Worm (Caenorhabditis elegans) whole organism, young adult: ENCODE results near the gene fbxb-33.

Experiments used
- B0261.1 ChIP-seq: sonication (generic microtip); optimal IDR thresholded peaks from 2 replicates; lab custom pipeline; 2016; ENCODE audit warnings: mild to moderate bottlenecking, missing genetic modification characterization, moderate library complexity, missing compliant biosample characterization
- C17E4.6 ChIP-seq: fragments of 200-800 bp; sonication (Bioruptor generic); IDR thresholded peaks from 2 replicates; pipeline ENCODE4 v1.3.6; 2022; ENCODE audit warnings: missing genetic modification reagents, missing genetic modification characterization, missing compliant biosample characterization
- F23B12.7 ChIP-seq: sonication (generic microtip); optimal IDR thresholded peaks from 2 replicates; lab custom pipeline; 2017; ENCODE audit warnings: missing genetic modification characterization, mild to moderate bottlenecking, missing compliant biosample characterization, antibody characterized with exemption, moderate library complexity; ENCODE audit not compliant: insufficient read depth
- F37B4.10 ChIP-seq: fragments of 200-800 bp; sonication (Bioruptor generic); IDR thresholded peaks from 2 replicates; pipeline ENCODE4 v1.3.6; 2022; ENCODE audit warnings: missing genetic modification characterization, missing compliant biosample characterization
- T07F8.4 ChIP-seq: sonication (generic microtip); optimal IDR thresholded peaks from 2 replicates; lab custom pipeline; 2016; ENCODE audit warnings: mild to moderate bottlenecking, missing genetic modification characterization, moderate library complexity, missing compliant biosample characterization
- T26A5.8 ChIP-seq: sonication (generic microtip); optimal IDR thresholded peaks from 2 replicates; lab custom pipeline; 2016; ENCODE audit warnings: missing genetic modification characterization, missing compliant biosample characterization
- Y67H2A.10 ChIP-seq: fragments of 200-800 bp; sonication (Bioruptor generic); conservative IDR thresholded peaks from 2 replicates; pipeline ENCODE4 v1.3.6; 2022; ENCODE audit warnings: missing genetic modification reagents, missing genetic modification characterization, missing compliant biosample characterization
- Y79H2A.3 ChIP-seq: fragments of 200-800 bp; sonication (Bioruptor generic); conservative IDR thresholded peaks from 2 replicates; pipeline ENCODE4 v1.3.6; 2022; ENCODE audit warnings: missing genetic modification reagents, missing genetic modification characterization, missing compliant biosample characterization
- Y95B8A.8 ChIP-seq: fragments of 200-800 bp; sonication (Bioruptor generic); IDR thresholded peaks from 2 replicates; pipeline ENCODE4 v1.3.6; 2022; ENCODE audit warnings: missing genetic modification reagents, missing genetic modification characterization, missing compliant biosample characterization
- aptf-2 ChIP-seq: fragments of 200-800 bp; sonication (Bioruptor generic); conservative IDR thresholded peaks from 2 replicates; pipeline ENCODE4 v1.3.6; 2022; ENCODE audit warnings: missing genetic modification reagents, missing genetic modification characterization, missing compliant biosample characterization
- atf-7 ChIP-seq: sonication (generic microtip); optimal IDR thresholded peaks from 2 replicates; lab custom pipeline; 2017; ENCODE audit warnings: mild to moderate bottlenecking, missing genetic modification characterization, missing compliant biosample characterization
- cebp-1 ChIP-seq, 2 experiments: fragments of 200-800 bp in 1 of 2; sonication (Bioruptor generic) in 1 of 2; sonication (generic microtip) in 1 of 2; IDR thresholded peaks in 1 of 2; optimal IDR thresholded peaks in 1 of 2; 2 replicates each; pipeline versions ENCODE4 v1.3.6 to Lab custom; 2017 to 2022; ENCODE audit warnings: missing compliant biosample characterization in 2 of 2, missing genetic modification characterization in 2 of 2, mild to moderate bottlenecking in 1 of 2, missing genetic modification reagents in 1 of 2, moderate library complexity in 1 of 2
- ceh-79 ChIP-seq: sonication (generic microtip); optimal IDR thresholded peaks from 2 replicates; lab custom pipeline; 2017; ENCODE audit warnings: mild to moderate bottlenecking, missing genetic modification characterization, missing compliant biosample characterization
- dpl-1 ChIP-seq: fragments of 150-350 bp; optimal IDR thresholded peaks from 2 replicates; lab custom pipeline; 2014; ENCODE audit warnings: missing biosample characterization, missing genetic modification reagents, missing genetic modification characterization
- efl-1 ChIP-seq: fragments of 150-350 bp; optimal IDR thresholded peaks from 2 replicates; lab custom pipeline; 2014; ENCODE audit warnings: missing biosample characterization, missing genetic modification reagents, missing genetic modification characterization
- hmg-1.2 ChIP-seq: fragments of 200-800 bp; sonication (Bioruptor generic); IDR thresholded peaks from 2 replicates; pipeline ENCODE4 v1.3.6; 2022; ENCODE audit warnings: missing genetic modification reagents, missing genetic modification characterization, missing compliant biosample characterization
- lag-1 ChIP-seq: fragments of 200-800 bp; sonication (Bioruptor generic); IDR thresholded peaks from 2 replicates; pipeline ENCODE4 v1.3.6; 2022; ENCODE audit warnings: missing genetic modification reagents, missing genetic modification characterization, missing compliant biosample characterization
- let-526 ChIP-seq: fragments of 200-800 bp; sonication (Bioruptor generic); IDR thresholded peaks from 2 replicates; pipeline ENCODE4 v1.3.6; 2022; ENCODE audit warnings: missing genetic modification reagents, missing genetic modification characterization, missing compliant biosample characterization
- lin-54 ChIP-seq: fragments of 200-800 bp; sonication (Bioruptor generic); optimal IDR thresholded peaks from 2 replicates; lab custom pipeline; 2018; ENCODE audit warnings: mild to moderate bottlenecking, missing genetic modification characterization, missing compliant biosample characterization
- lsy-27 ChIP-seq: sonication (generic microtip); optimal IDR thresholded peaks from 2 replicates; lab custom pipeline; 2017; ENCODE audit warnings: missing genetic modification characterization, mild to moderate bottlenecking, missing compliant biosample characterization, antibody characterized with exemption, missing genotype, borderline replicate concordance; ENCODE audit not compliant: insufficient read depth
- nhr-120 ChIP-seq: fragments of 200-800 bp; sonication (Bioruptor generic); IDR thresholded peaks from 2 replicates; pipeline ENCODE4 v1.3.6; 2022; ENCODE audit warnings: missing genetic modification characterization, missing compliant biosample characterization
- nhr-80 ChIP-seq: sonication (generic microtip); optimal IDR thresholded peaks from 2 replicates; lab custom pipeline; 2016; ENCODE audit warnings: missing genetic modification characterization, missing compliant biosample characterization
- pha-4 ChIP-seq: fragments of 150-350 bp; sonication (generic microtip); optimal IDR thresholded peaks from 2 replicates; lab custom pipeline; 2014; ENCODE audit warnings: missing biosample characterization, missing genetic modification reagents, missing genetic modification characterization
- rec-8 ChIP-seq, 2 experiments: sonication (generic microtip); optimal IDR thresholded peaks; 2 replicates each; lab custom pipeline; 2016; ENCODE audit warnings: mild to moderate bottlenecking in 2 of 2, missing genetic modification characterization in 2 of 2, missing genetic modification reagents in 2 of 2, missing genotype in 2 of 2, missing biosample characterization in 1 of 2, missing compliant biosample characterization in 1 of 2, moderate library complexity in 1 of 2
- repo-1 ChIP-seq: sonication (generic microtip); optimal IDR thresholded peaks from 2 replicates; lab custom pipeline; 2017; ENCODE audit warnings: mild to moderate bottlenecking, missing genetic modification characterization, missing compliant biosample characterization
- snpc-1.1 ChIP-seq: sonication (generic microtip); optimal IDR thresholded peaks from 2 replicates; lab custom pipeline; 2017; ENCODE audit warnings: missing genetic modification characterization, mild to moderate bottlenecking, missing compliant biosample characterization, antibody characterized with exemption, moderate library complexity, missing genotype, missing genetic modification reagents; ENCODE audit not compliant: insufficient read depth
- snpc-4 ChIP-seq, 5 experiments: fragments of 150-350 bp in 1 of 5; sonication (generic microtip) in 4 of 5; optimal IDR thresholded peaks; 2 replicates each; lab custom pipeline; 2014 to 2018; ENCODE audit warnings: missing genetic modification characterization in 5 of 5, missing biosample characterization in 3 of 5, antibody characterized with exemption in 2 of 5, mild to moderate bottlenecking in 2 of 5, missing compliant biosample characterization in 2 of 5, missing genotype in 2 of 5, moderate library complexity in 2 of 5, missing genetic modification reagents in 1 of 5
- tbx-9 ChIP-seq: sonication (generic microtip); optimal IDR thresholded peaks from 2 replicates; lab custom pipeline; 2016; ENCODE audit warnings: borderline replicate concordance, missing genetic modification characterization, inconsistent platforms, missing compliant biosample characterization
- ztf-18 ChIP-seq: sonication (generic microtip); optimal IDR thresholded peaks from 2 replicates; lab custom pipeline; 2016; ENCODE audit warnings: missing genotype, mild to moderate bottlenecking, missing genetic modification characterization, missing compliant biosample characterization
- ztf-25 ChIP-seq: fragments of 200-800 bp; sonication (Bioruptor generic); IDR thresholded peaks from 2 replicates; pipeline ENCODE4 v1.3.6; 2022; ENCODE audit warnings: missing genetic modification reagents, missing genetic modification characterization, missing compliant biosample characterization
- ztf-28 ChIP-seq: fragments of 200-800 bp; sonication (Bioruptor generic); IDR thresholded peaks from 2 replicates; pipeline ENCODE4 v1.3.6; 2022; ENCODE audit warnings: missing genetic modification reagents, missing genetic modification characterization, missing compliant biosample characterization
- ztf-6 ChIP-seq: fragments of 200-800 bp; sonication (Bioruptor generic); IDR thresholded peaks from 2 replicates; pipeline ENCODE4 v1.3.6; 2022; ENCODE audit warnings: missing genetic modification reagents, missing genetic modification characterization, missing compliant biosample characterization

fbxb-33 gene

ce11 chrII:3626872-3627271 is 20.3 kb upstream of the fbxb-33 start, which contains the start of gene M151.3:
TSS of gene M151.3 (plus strand) at chrII:3627172.
- TF ChIP-seq rec-8 (tag; optimal IDR thresholded peaks at IDR 0.05; lab: Kevin White, UChicago) (no peak), aptf-2 (GFP tag; lab: Robert Waterston, UW) (no peak), lin-54 (GFP tag; lab: Kevin White, UChicago) (no peak), efl-1 (no peak), repo-1 (tag; lab: Kevin White, UChicago) (no peak), tbx-9 (tag; lab: Kevin White, UChicago) (no peak), cebp-1 (GFP tag; IDR thresholded peaks at IDR 0.05; lab: Robert Waterston, UW) (no peak), cebp-1 (tag; optimal IDR thresholded peaks at IDR 0.05; lab: Kevin White, UChicago) (no peak), F23B12.7 (tag; lab: Kevin White, UChicago) (no peak), ceh-79 (tag; lab: Kevin White, UChicago) (no peak), Y95B8A.8 (GFP tag; lab: Robert Waterston, UW) (no peak), pha-4 (tag; lab: Kevin White, UChicago) (no peak), let-526 (GFP tag; lab: Robert Waterston, UW) (no peak), nhr-120 (GFP tag; lab: Robert Waterston, UW) (no peak), Y67H2A.10 (no peak), snpc-1.1 (tag; lab: Kevin White, UChicago) (no peak)

- TF ChIP-seq T26A5.8 (tag; lab: Kevin White, UChicago) (no peak), ztf-18 (tag; lab: Kevin White, UChicago) (no peak), Y67H2A.10 (no peak), ceh-79 (tag; lab: Kevin White, UChicago) (no peak), ztf-28 (GFP tag; lab: Robert Waterston, UW) (no peak), ztf-25 (no peak), pha-4 (tag; lab: Kevin White, UChicago) (no peak), atf-7 (no peak), dpl-1 (GFP tag; lab: Kevin White, UChicago) (no peak), lag-1 (GFP tag; lab: Robert Waterston, UW) (no peak), T07F8.4 (tag; lab: Kevin White, UChicago) (no peak)
These were observed 16.4 kb upstream of the fbxb-33 start, which contains the start of gene M151.2 for ce11 chrII:3630810-3631209. TSS of gene M151.2 (plus strand) at chrII:3631110.

ce11 chrII:3634765-3635164 is 12.4 kb upstream of the fbxb-33 start:
- TF ChIP-seq Y79H2A.3 (no peak), snpc-1.1 (tag; lab: Kevin White, UChicago) (peak; percentile 50), snpc-4 (GFP tag; optimal IDR thresholded peaks at IDR 0.05; lab: Kevin White, UChicago) (peak; percentile 33), snpc-4 (tag; optimal IDR thresholded peaks at IDR 0.05; lab: Kevin White, UChicago) (peak in 3 of 4 experiments; percentile 59 to 89 (median 79)), hmg-1.2 (GFP tag; lab: Robert Waterston, UW) (peak; percentile 36; the same call in 1 of the 2 replicates)

ce11 chrII:3639238-3639637 is 8.0 kb upstream of the fbxb-33 start, which contains the start of gene fbxb-31:
TSS of gene fbxb-31 (minus strand) at chrII:3639338.
- TF ChIP-seq lsy-27 (no peak), nhr-80 (tag; lab: Kevin White, UChicago) (no peak), B0261.1 (no peak), ztf-6 (GFP tag; lab: Robert Waterston, UW) (no peak), lin-54 (GFP tag; lab: Kevin White, UChicago) (no peak), F37B4.10 (no peak), C17E4.6 (no peak)
